Fruit fly (Drosophila melanogaster) whole organism, embryonic: ENCODE results near the gene CG32651.
A peak's percentile ranks its signal among the peaks of the same experiment; 100 is the strongest.

Experiments
- Abd-B ChIP-seq: fragments of 200-800 bp; sonication (Bioruptor generic); optimal IDR thresholded peaks from 2 replicates; lab custom pipeline; 2018; ENCODE audit warnings: missing biosample characterization, mild to moderate bottlenecking, missing genetic modification characterization, moderate library complexity
- Aef1 ChIP-seq: fragments of 200-800 bp; sonication (Bioruptor generic); IDR thresholded peaks from 3 replicates; pipeline ENCODE4 v1.3.6; 2022; ENCODE audit warnings: missing biosample characterization, missing genetic modification characterization
- Awh ChIP-seq: fragments of 200-800 bp; sonication (Bioruptor generic); IDR thresholded peaks from 2 replicates; pipeline ENCODE4, ENCODE4 v1.3.6; 2022; ENCODE audit warnings: missing biosample characterization, missing genetic modification characterization
- B-H1 ChIP-seq: fragments of 200-800 bp; sonication (Bioruptor generic); IDR thresholded peaks from 3 replicates; pipeline ENCODE4 v1.3.6; 2022; ENCODE audit warnings: missing biosample characterization, missing genetic modification characterization
- Blimp-1 ChIP-seq: fragments of 200-800 bp; sonication (Bioruptor generic); optimal IDR thresholded peaks from 3 replicates; lab custom pipeline; 2018; ENCODE audit warnings: missing biosample characterization, missing genetic modification characterization, mild to moderate bottlenecking, moderate library complexity, missing genetic modification reagents
- CG10543 ChIP-seq: fragments of 200-800 bp; sonication (Bioruptor generic); optimal IDR thresholded peaks from 3 replicates; lab custom pipeline; 2017; ENCODE audit warnings: missing biosample characterization, mild to moderate bottlenecking, missing genetic modification characterization, moderate library complexity
- CG11093 ChIP-seq: fragments of 200-800 bp; sonication (Bioruptor generic); IDR thresholded peaks from 3 replicates; pipeline ENCODE4 v1.3.6; 2022; ENCODE audit warnings: missing biosample characterization, missing genetic modification characterization
- CG12236 ChIP-seq: fragments of 200-800 bp; sonication (Bioruptor generic); optimal IDR thresholded peaks from 2 replicates; lab custom pipeline; 2016; ENCODE audit warnings: missing biosample characterization, missing genetic modification characterization
- CG12391 ChIP-seq: fragments of 200-800 bp; sonication (Bioruptor generic); optimal IDR thresholded peaks from 3 replicates; lab custom pipeline; 2018; ENCODE audit warnings: missing biosample characterization, mild to moderate bottlenecking, missing genetic modification characterization, moderate library complexity
- CG14667 ChIP-seq: fragments of 200-800 bp; sonication (Bioruptor generic); IDR thresholded peaks from 2 replicates; pipeline ENCODE4 v1.3.6; 2022; ENCODE audit warnings: missing biosample characterization, missing genetic modification characterization
- CG15601 ChIP-seq: fragments of 200-800 bp; sonication (Bioruptor generic); optimal IDR thresholded peaks from 3 replicates; lab custom pipeline; 2019; ENCODE audit warnings: missing biosample characterization, mild to moderate bottlenecking, missing genetic modification characterization, moderate library complexity
- CG1603 ChIP-seq: fragments of 200-800 bp; sonication (Bioruptor generic); optimal IDR thresholded peaks from 2 replicates; lab custom pipeline; 2019; ENCODE audit warnings: missing biosample characterization, mild to moderate bottlenecking, missing genetic modification characterization, moderate library complexity
- CG16863 ChIP-seq: fragments of 200-800 bp; sonication (Bioruptor generic); optimal IDR thresholded peaks from 3 replicates; lab custom pipeline; 2016; ENCODE audit warnings: missing biosample characterization, missing genetic modification characterization
- CG1792 ChIP-seq: fragments of 200-800 bp; sonication (Bioruptor generic); optimal IDR thresholded peaks from 2 replicates; lab custom pipeline; 2016; ENCODE audit warnings: missing biosample characterization, missing genetic modification characterization
- CG31365 ChIP-seq: fragments of 200-800 bp; sonication (Bioruptor generic); optimal IDR thresholded peaks from 2 replicates; lab custom pipeline; 2018; ENCODE audit warnings: missing biosample characterization, mild to moderate bottlenecking, missing genetic modification characterization
- CG33557 ChIP-seq: fragments of 200-800 bp; sonication (Bioruptor generic); optimal IDR thresholded peaks from 2 replicates; lab custom pipeline; 2019; ENCODE audit warnings: missing biosample characterization, mild to moderate bottlenecking, missing genetic modification characterization, moderate library complexity
- CG6791 ChIP-seq: fragments of 200-800 bp; sonication (Bioruptor generic); IDR thresholded peaks from 3 replicates; pipeline ENCODE4 v1.3.6; 2022; ENCODE audit warnings: missing biosample characterization, missing genetic modification characterization; ENCODE audit not compliant: partially characterized antibody
- CG8089 ChIP-seq: fragments of 200-800 bp; sonication (Bioruptor generic); optimal IDR thresholded peaks from 3 replicates; lab custom pipeline; 2016; ENCODE audit warnings: missing biosample characterization, missing genetic modification characterization
- CG8944 ChIP-seq: fragments of 200-800 bp; sonication (Bioruptor generic); optimal IDR thresholded peaks from 3 replicates; lab custom pipeline; 2016; ENCODE audit warnings: missing biosample characterization, missing genetic modification characterization
- CG9437 ChIP-seq: fragments of 200-800 bp; sonication (Bioruptor generic); optimal IDR thresholded peaks from 2 replicates; lab custom pipeline; 2018; ENCODE audit warnings: missing biosample characterization, mild to moderate bottlenecking, missing genetic modification characterization
- CrebB ChIP-seq: fragments of 200-800 bp; sonication (Bioruptor generic); optimal IDR thresholded peaks from 3 replicates; lab custom pipeline; 2018; ENCODE audit warnings: missing biosample characterization, mild to moderate bottlenecking, missing genetic modification characterization
- Dbx ChIP-seq: fragments of 200-800 bp; sonication (Bioruptor generic); IDR thresholded peaks from 3 replicates; pipeline ENCODE4 v1.3.6; 2022; ENCODE audit warnings: missing biosample characterization, missing genetic modification characterization
- NFAT ChIP-seq: fragments of 200-800 bp; sonication (Bioruptor generic); IDR thresholded peaks from 2 replicates; pipeline ENCODE4 v1.3.6; 2022; ENCODE audit warnings: missing biosample characterization, missing genetic modification characterization
- Rx ChIP-seq: fragments of 200-800 bp; sonication (Bioruptor generic); IDR thresholded peaks from 2 replicates; pipeline ENCODE4 v1.3.6; 2022; ENCODE audit warnings: missing biosample characterization, missing genetic modification characterization
- Side ChIP-seq: fragments of 200-800 bp; sonication (Bioruptor generic); optimal IDR thresholded peaks from 2 replicates; lab custom pipeline; 2016; ENCODE audit warnings: missing biosample characterization, missing genetic modification characterization
- Six4 ChIP-seq: fragments of 200-800 bp; sonication (Bioruptor generic); optimal IDR thresholded peaks from 2 replicates; lab custom pipeline; 2016; ENCODE audit warnings: missing biosample characterization, missing genetic modification characterization
- bbx ChIP-seq: fragments of 200-800 bp; sonication (Bioruptor generic); IDR thresholded peaks from 2 replicates; pipeline ENCODE4 v1.3.6; 2022; ENCODE audit warnings: missing biosample characterization, missing genetic modification characterization; ENCODE audit not compliant: partially characterized antibody
- caup ChIP-seq: fragments of 200-800 bp; sonication (Bioruptor generic); optimal IDR thresholded peaks from 3 replicates; lab custom pipeline; 2017; ENCODE audit warnings: missing biosample characterization, mild to moderate bottlenecking, missing genetic modification characterization, moderate library complexity; ENCODE audit not compliant: severe bottlenecking
- chif ChIP-seq, 2 experiments: fragments of 200-800 bp; sonication (Bioruptor generic); optimal IDR thresholded peaks; 3 replicates each; lab custom pipeline; 2016; ENCODE audit warnings: missing biosample characterization in 2 of 2, missing genetic modification characterization in 2 of 2
- dmrt99B ChIP-seq: fragments of 200-800 bp; sonication (Bioruptor generic); optimal IDR thresholded peaks from 2 replicates; lab custom pipeline; 2018; ENCODE audit warnings: missing biosample characterization, mild to moderate bottlenecking, missing genetic modification characterization, moderate library complexity
- knrl ChIP-seq: fragments of 200-800 bp; sonication (Bioruptor generic); IDR thresholded peaks from 3 replicates; pipeline ENCODE4 v1.3.6; 2022; ENCODE audit warnings: missing biosample characterization, missing genetic modification characterization; ENCODE audit not compliant: partially characterized antibody
- lbe ChIP-seq: fragments of 200-800 bp; sonication (Bioruptor generic); optimal IDR thresholded peaks from 2 replicates; lab custom pipeline; 2016; ENCODE audit warnings: missing biosample characterization, mild to moderate bottlenecking, missing genetic modification characterization
- lola ChIP-seq, 3 experiments: fragments of >200 bp in 2 of 3; fragments of 200-800 bp in 1 of 3; sonication (Bioruptor generic) in 1 of 3; optimal IDR thresholded peaks; 2 replicates each; lab custom pipeline; 2017 to 2019; ENCODE audit warnings: missing biosample characterization in 3 of 3, missing genetic modification characterization in 3 of 3, mild to moderate bottlenecking in 1 of 3, moderate library complexity in 1 of 3
- nmo ChIP-seq: fragments of 200-800 bp; sonication (Bioruptor generic); optimal IDR thresholded peaks from 2 replicates; lab custom pipeline; 2018; ENCODE audit warnings: missing biosample characterization, mild to moderate bottlenecking, missing genetic modification characterization, moderate library complexity
- oc ChIP-seq: fragments of 200-800 bp; sonication (Bioruptor generic); optimal IDR thresholded peaks from 2 replicates; lab custom pipeline; 2018; ENCODE audit warnings: missing biosample characterization, mild to moderate bottlenecking, missing genetic modification characterization, moderate library complexity
- pzg ChIP-seq: fragments of 200-800 bp; sonication (Bioruptor generic); optimal IDR thresholded peaks from 3 replicates; lab custom pipeline; 2018; ENCODE audit warnings: missing biosample characterization, mild to moderate bottlenecking, missing genetic modification characterization, moderate library complexity
- ranshi ChIP-seq: fragments of 200-800 bp; sonication (Bioruptor generic); IDR thresholded peaks from 2 replicates; pipeline ENCODE4 v1.3.6; 2022; ENCODE audit warnings: missing biosample characterization, missing genetic modification characterization
- row ChIP-seq: fragments of 200-800 bp; sonication (Bioruptor generic); IDR thresholded peaks from 3 replicates; pipeline ENCODE4 v1.3.6; 2022; ENCODE audit warnings: missing biosample characterization, missing genetic modification characterization
- salm ChIP-seq: fragments of 200-800 bp; sonication (Bioruptor generic); optimal IDR thresholded peaks from 2 replicates; lab custom pipeline; 2018; ENCODE audit warnings: missing biosample characterization, mild to moderate bottlenecking, missing genetic modification characterization
- sens-2 ChIP-seq: fragments of 200-800 bp; sonication (Bioruptor generic); IDR thresholded peaks from 2 replicates; pipeline ENCODE4 v1.3.6; 2022; ENCODE audit warnings: missing biosample characterization, missing genetic modification characterization
- slou ChIP-seq: fragments of 200-800 bp; sonication (Bioruptor generic); optimal IDR thresholded peaks from 3 replicates; lab custom pipeline; 2016; ENCODE audit warnings: missing biosample characterization, missing genetic modification characterization
- tap ChIP-seq: fragments of 200-800 bp; optimal IDR thresholded peaks from 3 replicates; lab custom pipeline; 2019; ENCODE audit warnings: missing biosample characterization, mild to moderate bottlenecking, missing genetic modification characterization, moderate library complexity
- trem ChIP-seq: fragments of 200-800 bp; optimal IDR thresholded peaks from 3 replicates; lab custom pipeline; 2019; ENCODE audit warnings: missing biosample characterization, mild to moderate bottlenecking, missing genetic modification characterization, moderate library complexity
- vvl ChIP-seq: fragments of 200-800 bp; sonication (Bioruptor generic); IDR thresholded peaks from 2 replicates; pipeline ENCODE4 v1.3.6; 2022; ENCODE audit warnings: missing biosample characterization, missing genetic modification characterization

CG32651 gene

DNA sequence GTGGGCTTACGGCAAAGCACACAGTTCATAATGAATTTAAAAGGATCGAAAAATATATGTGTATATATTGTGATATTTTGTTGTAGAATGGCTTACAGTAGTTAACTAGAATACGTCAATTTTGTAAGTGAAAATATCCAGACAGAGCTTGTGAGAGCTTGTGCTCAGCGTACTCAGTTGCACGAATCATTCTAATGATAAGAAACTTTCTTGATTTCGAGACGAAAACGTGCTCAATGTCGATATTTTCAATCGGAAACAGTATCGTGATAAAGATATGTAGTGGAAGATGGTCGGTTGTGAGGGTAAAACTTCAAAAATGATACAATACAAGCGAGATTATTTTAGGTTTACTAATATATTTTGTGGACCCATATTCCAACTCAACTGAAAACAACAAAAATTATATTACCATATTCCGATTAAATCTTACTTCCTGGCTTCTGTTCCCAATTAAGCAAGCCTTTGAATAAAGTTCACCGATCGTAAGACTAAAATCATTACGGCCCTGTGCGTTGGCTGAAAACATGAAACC lies at the start of gene CG32651, which contains the start of gene CG2574:
TSS of gene CG32651 (minus strand) at position 101 of the 535 bp plus-strand sequence.
TSS of gene CG2574 (plus strand) at position 485 of the 535 bp plus-strand sequence.
- TF ChIP-seq CG1603 (tag; lab: Kevin White, UChicago): no peak
- no peak for TF ChIP-seq CG12236
- no peak for TF ChIP-seq lbe (GFP tag; lab: Kevin White, UChicago)
- no peak for TF ChIP-seq CG10543 (GFP tag; lab: Kevin White, UChicago)
- no peak for TF ChIP-seq Abd-B (GFP tag; lab: Kevin White, UChicago)
- TF ChIP-seq B-H1 (GFP tag; lab: Robert Waterston, UW): no peak
- TF ChIP-seq chif (GFP tag; optimal IDR thresholded peaks at IDR 0.05; lab: Kevin White, UChicago): no peak
- no peak for TF ChIP-seq bbx (GFP tag; lab: Robert Waterston, UW)
- no peak for TF ChIP-seq row
- no peak for TF ChIP-seq pzg (GFP tag; lab: Kevin White, UChicago)
- no peak for TF ChIP-seq ranshi (GFP tag; lab: Robert Waterston, UW)
- TF ChIP-seq CG6791 (GFP tag; lab: Robert Waterston, UW): no peak
- TF ChIP-seq CG12391: no peak
- no peak for TF ChIP-seq sens-2
- no peak for TF ChIP-seq Rx
- TF ChIP-seq salm: no peak
- TF ChIP-seq CG9437 (GFP tag; lab: Kevin White, UChicago): no peak
- TF ChIP-seq Awh: no peak

DNA sequence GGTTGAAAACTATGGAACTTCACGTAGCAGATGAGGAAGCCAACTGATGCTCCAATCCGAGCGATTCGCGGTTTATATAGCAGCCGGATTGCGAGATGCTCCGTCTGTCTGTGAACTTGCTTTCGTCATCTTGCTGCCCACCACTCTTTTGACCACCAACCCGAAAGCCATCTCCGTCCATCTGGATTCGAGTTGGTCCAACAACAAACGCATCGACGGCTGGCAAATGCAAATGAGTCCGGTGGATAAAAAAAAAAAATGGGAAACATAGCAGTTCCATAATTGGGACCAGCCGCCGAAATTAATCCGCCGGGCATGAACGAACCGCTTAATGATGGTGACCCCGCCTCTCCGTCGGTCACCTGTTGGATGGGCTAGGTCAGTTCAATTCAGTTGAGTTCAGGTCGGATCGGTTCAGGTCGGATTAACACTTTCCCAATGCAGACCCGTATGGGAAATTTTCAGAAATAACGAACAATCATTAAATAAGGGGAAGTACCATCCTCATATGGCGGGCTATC lies 49.5 kb upstream of the CG32651 start, which contains the start of gene CG15731:
TSS of gene CG15731 (minus strand) at position 51 of the 521 bp plus-strand sequence.
- TF ChIP-seq CrebB (no peak), tap (no peak), CG1792 (GFP tag; lab: Kevin White, UChicago) (no peak), trem (tag; lab: Kevin White, UChicago) (no peak), CG8944 (GFP tag; lab: Kevin White, UChicago) (no peak), Blimp-1 (peak; percentile 13), nmo (no peak), oc (tag; lab: Kevin White, UChicago) (peak; percentile 81), Awh (peak; percentile 81), vvl (GFP tag; lab: Robert Waterston, UW) (peak; percentile 17; the same call in 1 of the 2 replicates)

DNA sequence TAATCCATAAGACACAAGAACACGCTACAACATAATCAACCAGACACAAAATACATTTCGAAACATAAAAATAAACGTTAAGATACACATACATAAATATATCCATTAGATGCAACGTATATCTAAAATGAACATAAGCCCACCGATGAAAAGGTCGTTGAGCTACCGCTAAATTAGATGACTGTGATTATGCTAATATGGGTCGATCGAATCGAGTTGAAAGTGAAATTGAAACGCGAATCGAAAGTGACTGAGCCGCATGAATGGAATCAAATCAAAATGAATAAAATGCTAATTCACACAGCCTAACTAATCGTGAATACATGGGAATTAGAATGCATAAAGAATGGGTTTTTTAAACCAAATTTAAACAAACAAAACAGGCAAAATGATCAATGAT lies 47.6 kb upstream of the CG32651 start:
- peak; percentile 57 for TF ChIP-seq oc (tag; lab: Kevin White, UChicago)
- TF ChIP-seq Blimp-1: peak; percentile 99
- TF ChIP-seq Awh: 0 out of 2 replicates have a peak, but pooled peaks have one; percentile 10
- peak; percentile 11; the same call in 1 of the 2 replicates for TF ChIP-seq vvl (GFP tag; lab: Robert Waterston, UW)
- TF ChIP-seq NFAT (GFP tag; lab: Robert Waterston, UW): no peak
- peak; percentile 68 for TF ChIP-seq CG15601

DNA sequence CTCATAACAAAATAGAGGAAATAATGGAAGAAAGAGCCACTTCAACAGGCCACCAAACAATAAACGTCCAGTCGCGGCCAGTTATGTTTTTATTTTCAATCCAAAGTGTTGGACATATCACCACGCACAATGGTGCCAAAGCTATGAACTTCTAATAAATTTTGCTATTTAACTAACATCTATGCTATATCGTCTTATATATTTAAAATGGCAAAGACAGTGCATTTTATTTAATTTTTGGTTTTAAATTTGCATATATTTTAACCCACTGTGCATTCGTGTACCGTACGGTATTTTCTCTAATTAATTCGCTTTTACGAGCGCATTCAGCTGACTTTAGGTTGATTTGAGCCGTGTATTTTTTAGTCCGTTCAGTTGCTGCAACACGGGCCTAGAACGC lies 46.1 kb upstream of the CG32651 start, which contains the start of gene CG15927:
TSS of gene CG15927 (plus strand) at position 372 of the 400 bp plus-strand sequence.
- TF ChIP-seq CG11093 (no peak), Dbx (GFP tag; lab: Robert Waterston, UW) (0 out of 3 replicates have a peak, but pooled peaks have one; percentile 35), CG16863 (GFP tag; lab: Kevin White, UChicago) (peak; percentile 36), knrl (GFP tag; lab: Robert Waterston, UW) (no peak), CG33557 (GFP tag; lab: Kevin White, UChicago) (no peak), Aef1 (peak; percentile 74), CG12236 (no peak), slou (no peak), dmrt99B (tag; lab: Kevin White, UChicago) (peak; percentile 80), CG8089 (GFP tag; lab: Kevin White, UChicago) (no peak), Six4 (peak; percentile 32), CG31365 (no peak), CG14667 (GFP tag; lab: Robert Waterston, UW) (no peak), Side (no peak), lola (GFP tag; optimal IDR thresholded peaks at IDR 0.05; lab: Kevin White, UChicago) (peak in 1 of 3 experiments; percentile 33), caup (peak; percentile 12), vvl (GFP tag; lab: Robert Waterston, UW) (peak; percentile 42; the same call in 1 of the 2 replicates)
